Fruit fly (Drosophila melanogaster) whole organism, embryonic: ENCODE data around the gene mdlc.

Experiments
- Atf-2 ChIP-seq: fragments of 200-800 bp; sonication (Bioruptor generic); optimal IDR thresholded peaks from 2 replicates; lab custom pipeline; 2016; ENCODE audit warnings: missing biosample characterization, missing genetic modification characterization
- Bdp1 ChIP-seq: fragments of 200-800 bp; sonication (Bioruptor generic); optimal IDR thresholded peaks from 3 replicates; lab custom pipeline; 2016; ENCODE audit warnings: missing biosample characterization, missing genetic modification characterization
- CG10147 ChIP-seq: fragments of 200-800 bp; sonication (Bioruptor generic); optimal IDR thresholded peaks from 2 replicates; lab custom pipeline; 2019; ENCODE audit warnings: missing biosample characterization, mild to moderate bottlenecking, missing genetic modification characterization, moderate library complexity
- CG10366 ChIP-seq: fragments of 200-800 bp; sonication (Bioruptor generic); IDR thresholded peaks from 2 replicates; pipeline ENCODE4 v1.3.6; 2022; ENCODE audit warnings: missing biosample characterization, missing genetic modification characterization
- CG10654 ChIP-seq: fragments of 200-800 bp; sonication (Bioruptor generic); optimal IDR thresholded peaks from 2 replicates; lab custom pipeline; 2016; ENCODE audit warnings: missing biosample characterization, missing genetic modification characterization
- CG11093 ChIP-seq: fragments of 200-800 bp; sonication (Bioruptor generic); IDR thresholded peaks from 3 replicates; pipeline ENCODE4 v1.3.6; 2022; ENCODE audit warnings: missing biosample characterization, missing genetic modification characterization
- CG13123 ChIP-seq: fragments of 200-800 bp; sonication (Bioruptor generic); optimal IDR thresholded peaks from 2 replicates; lab custom pipeline; 2016; ENCODE audit warnings: missing biosample characterization, missing genetic modification characterization
- CG13287 ChIP-seq: fragments of 200-800 bp; sonication (Bioruptor generic); IDR thresholded peaks from 2 replicates; pipeline ENCODE4 v1.3.6; 2022; ENCODE audit warnings: missing biosample characterization, missing genetic modification characterization; ENCODE audit not compliant: partially characterized antibody
- CG15073 ChIP-seq: fragments of 200-800 bp; sonication (Bioruptor generic); optimal IDR thresholded peaks from 2 replicates; lab custom pipeline; 2016; ENCODE audit warnings: missing biosample characterization, missing genetic modification characterization
- CG17328 ChIP-seq: fragments of 200-800 bp; sonication (Bioruptor generic); IDR thresholded peaks from 2 replicates; pipeline ENCODE4 v1.3.6; 2022; ENCODE audit warnings: missing biosample characterization, missing genetic modification characterization
- CG18011 ChIP-seq: fragments of 200-800 bp; sonication (Bioruptor generic); optimal IDR thresholded peaks from 2 replicates; lab custom pipeline; 2017; ENCODE audit warnings: missing biosample characterization, missing genetic modification characterization, mild to moderate bottlenecking, moderate library complexity, missing genotype
- CG18476 ChIP-seq: fragments of 200-800 bp; sonication (Bioruptor generic); optimal IDR thresholded peaks from 2 replicates; lab custom pipeline; 2016; ENCODE audit warnings: missing biosample characterization, mild to moderate bottlenecking, missing genetic modification characterization
- CG18619 ChIP-seq: fragments of 200-800 bp; sonication (Bioruptor generic); optimal IDR thresholded peaks from 3 replicates; lab custom pipeline; 2017; ENCODE audit warnings: missing biosample characterization, mild to moderate bottlenecking, missing genetic modification characterization
- CG34376 ChIP-seq: fragments of 200-800 bp; sonication (Bioruptor generic); optimal IDR thresholded peaks from 2 replicates; lab custom pipeline; 2018; ENCODE audit warnings: missing biosample characterization, mild to moderate bottlenecking, missing genetic modification characterization
- CG4854 ChIP-seq: fragments of 200-800 bp; sonication (Bioruptor generic); optimal IDR thresholded peaks from 2 replicates; lab custom pipeline; 2016; ENCODE audit warnings: missing biosample characterization, missing genetic modification characterization, inconsistent platforms
- CG7357 ChIP-seq: fragments of 200-800 bp; sonication (Bioruptor generic); IDR thresholded peaks from 3 replicates; pipeline ENCODE4 v1.3.6; 2022; ENCODE audit warnings: missing biosample characterization, missing genetic modification characterization
- CG7963 ChIP-seq: fragments of 200-800 bp; sonication (Bioruptor generic); IDR thresholded peaks from 3 replicates; pipeline ENCODE4 v1.3.6; 2022; ENCODE audit warnings: missing biosample characterization, missing genetic modification characterization; ENCODE audit not compliant: partially characterized antibody
- CG8089 ChIP-seq: fragments of 200-800 bp; sonication (Bioruptor generic); optimal IDR thresholded peaks from 3 replicates; lab custom pipeline; 2016; ENCODE audit warnings: missing biosample characterization, missing genetic modification characterization
- CG8290 ChIP-seq, 3 experiments: fragments of 200-800 bp; sonication (Bioruptor generic); optimal IDR thresholded peaks; 2 replicates each; lab custom pipeline; 2016 to 2019; ENCODE audit warnings: missing biosample characterization in 3 of 3, missing genetic modification characterization in 3 of 3, mild to moderate bottlenecking in 2 of 3, moderate library complexity in 1 of 3
- CkIIα-i1 ChIP-seq: fragments of 200-800 bp; sonication (Bioruptor generic); IDR thresholded peaks from 2 replicates; pipeline ENCODE4 v1.3.6; 2022; ENCODE audit warnings: missing biosample characterization, missing genetic modification characterization
- Fer2 ChIP-seq: fragments of 200-800 bp; sonication (Bioruptor generic); optimal IDR thresholded peaks from 2 replicates; lab custom pipeline; 2018; ENCODE audit warnings: missing biosample characterization, mild to moderate bottlenecking, missing genetic modification characterization, moderate library complexity
- HHEX ChIP-seq: fragments of 200-800 bp; sonication (Bioruptor generic); optimal IDR thresholded peaks from 3 replicates; lab custom pipeline; 2017; ENCODE audit warnings: missing biosample characterization, mild to moderate bottlenecking, missing genetic modification characterization, missing genetic modification reagents
- Hr3 ChIP-seq: fragments of 200-800 bp; sonication (Bioruptor generic); optimal IDR thresholded peaks from 3 replicates; lab custom pipeline; 2016; ENCODE audit warnings: missing biosample characterization, missing genetic modification characterization
- Hr51 ChIP-seq, 2 experiments: fragments of 200-800 bp; sonication (Bioruptor generic); optimal IDR thresholded peaks; 2 replicates in 1 of 2; 3 replicates in 1 of 2; lab custom pipeline; 2016 to 2018; ENCODE audit warnings: missing biosample characterization in 2 of 2, missing genetic modification characterization in 2 of 2, mild to moderate bottlenecking in 1 of 2, moderate library complexity in 1 of 2
- Jarid2 ChIP-seq: fragments of 200-800 bp; sonication (Bioruptor generic); optimal IDR thresholded peaks from 3 replicates; lab custom pipeline; 2017; ENCODE audit warnings: mild to moderate bottlenecking, missing biosample characterization, missing genetic modification reagents, missing genetic modification characterization
- Lhr ChIP-seq: fragments of 200-800 bp; sonication (Bioruptor generic); optimal IDR thresholded peaks from 3 replicates; lab custom pipeline; 2017; ENCODE audit warnings: mild to moderate bottlenecking, missing biosample characterization, missing genetic modification reagents, missing genetic modification characterization
- Lpt ChIP-seq: fragments of >200 bp; optimal IDR thresholded peaks from 2 replicates; lab custom pipeline; 2018; ENCODE audit warnings: missing biosample characterization, missing genetic modification characterization
- Mes4 ChIP-seq: fragments of 200-800 bp; sonication (Bioruptor generic); optimal IDR thresholded peaks from 2 replicates; lab custom pipeline; 2016; ENCODE audit warnings: missing biosample characterization, missing genetic modification characterization
- Ravus ChIP-seq: fragments of 200-800 bp; sonication (Bioruptor generic); IDR thresholded peaks from 2 replicates; pipeline ENCODE4 v1.3.6; 2022; ENCODE audit warnings: missing biosample characterization, missing genetic modification characterization
- Six4 ChIP-seq: fragments of 200-800 bp; sonication (Bioruptor generic); optimal IDR thresholded peaks from 2 replicates; lab custom pipeline; 2016; ENCODE audit warnings: missing biosample characterization, missing genetic modification characterization
- Taf1 ChIP-seq: fragments of 200-800 bp; sonication (Bioruptor generic); IDR thresholded peaks from 2 replicates; pipeline ENCODE4 v1.3.6; 2022; ENCODE audit warnings: missing biosample characterization, missing genetic modification characterization
- Tbp ChIP-seq: fragments of >200 bp; optimal IDR thresholded peaks from 2 replicates; lab custom pipeline; 2018; ENCODE audit warnings: missing biosample characterization, missing genetic modification characterization
- bab2 ChIP-seq: fragments of 200-800 bp; sonication (Bioruptor generic); optimal IDR thresholded peaks from 2 replicates; lab custom pipeline; 2016; ENCODE audit warnings: missing biosample characterization, missing genetic modification characterization
- caup ChIP-seq: fragments of 200-800 bp; sonication (Bioruptor generic); optimal IDR thresholded peaks from 3 replicates; lab custom pipeline; 2017; ENCODE audit warnings: missing biosample characterization, mild to moderate bottlenecking, missing genetic modification characterization, moderate library complexity; ENCODE audit not compliant: severe bottlenecking
- corto ChIP-seq: fragments of 200-800 bp; sonication (Bioruptor generic); optimal IDR thresholded peaks from 2 replicates; lab custom pipeline; 2016; ENCODE audit warnings: missing biosample characterization, mild to moderate bottlenecking, missing genetic modification characterization, moderate library complexity
- eve ChIP-seq, 2 experiments: fragments of >200 bp; optimal IDR thresholded peaks; 2 replicates each; lab custom pipeline; 2017; ENCODE audit warnings: missing biosample characterization in 2 of 2, missing genetic modification characterization in 2 of 2
- hth ChIP-seq: fragments of >200 bp; optimal IDR thresholded peaks from 2 replicates; lab custom pipeline; 2017; ENCODE audit warnings: inconsistent platforms
- inv ChIP-seq: fragments of 200-800 bp; sonication (Bioruptor generic); IDR thresholded peaks from 2 replicates; pipeline ENCODE4 v1.3.6; 2022; ENCODE audit warnings: missing biosample characterization, missing genetic modification characterization; ENCODE audit not compliant: partially characterized antibody
- lov ChIP-seq, 2 experiments: fragments of 200-800 bp in 1 of 2; fragments of >200 bp in 1 of 2; sonication (Bioruptor generic) in 1 of 2; IDR thresholded peaks in 1 of 2; optimal IDR thresholded peaks in 1 of 2; 2 replicates in 1 of 2; 3 replicates in 1 of 2; pipeline versions ENCODE4 v1.3.6 to Lab custom; 2017 to 2022; ENCODE audit warnings: missing biosample characterization in 1 of 2, missing genetic modification characterization in 1 of 2
- pnt ChIP-seq: fragments of 200-800 bp; sonication (Bioruptor generic); optimal IDR thresholded peaks from 3 replicates; lab custom pipeline; 2016; ENCODE audit warnings: missing biosample characterization, missing genetic modification characterization
- sim ChIP-seq: fragments of 200-800 bp; sonication (Bioruptor generic); IDR thresholded peaks from 2 replicates; pipeline ENCODE4 v1.3.6; 2022; ENCODE audit warnings: missing biosample characterization, missing genetic modification characterization
- sna ChIP-seq: fragments of 200-800 bp; sonication (Bioruptor generic); IDR thresholded peaks from 2 replicates; pipeline ENCODE4 v1.3.6; 2022; ENCODE audit warnings: missing biosample characterization, missing genetic modification characterization; ENCODE audit not compliant: partially characterized antibody
- so ChIP-seq: fragments of 200-800 bp; sonication (Bioruptor generic); IDR thresholded peaks from 3 replicates; pipeline ENCODE4 v1.3.6; 2022; ENCODE audit warnings: missing biosample characterization, missing genetic modification characterization
- stc ChIP-seq: fragments of 200-800 bp; sonication (Bioruptor generic); IDR thresholded peaks from 2 replicates; pipeline ENCODE4 v1.3.6; 2022; ENCODE audit warnings: missing biosample characterization, missing genetic modification characterization
- stwl ChIP-seq: fragments of 200-800 bp; sonication (Bioruptor generic); optimal IDR thresholded peaks from 3 replicates; lab custom pipeline; 2018; ENCODE audit warnings: missing biosample characterization, mild to moderate bottlenecking, missing genetic modification characterization, moderate library complexity
- unc-4 ChIP-seq: fragments of 200-800 bp; sonication (Bioruptor generic); IDR thresholded peaks from 2 replicates; pipeline ENCODE4 v1.3.6; 2022; ENCODE audit warnings: missing biosample characterization, missing genetic modification characterization; ENCODE audit not compliant: partially characterized antibody
- wdn ChIP-seq: fragments of 200-800 bp; sonication (Bioruptor generic); IDR thresholded peaks from 2 replicates; pipeline ENCODE4 v1.3.6; 2022; ENCODE audit warnings: missing biosample characterization, missing genetic modification characterization
- zfh2 ChIP-seq: fragments of 200-800 bp; sonication (Bioruptor generic); optimal IDR thresholded peaks from 2 replicates; lab custom pipeline; 2016; ENCODE audit warnings: missing biosample characterization, missing genetic modification characterization

Gene mdlc

DNA sequence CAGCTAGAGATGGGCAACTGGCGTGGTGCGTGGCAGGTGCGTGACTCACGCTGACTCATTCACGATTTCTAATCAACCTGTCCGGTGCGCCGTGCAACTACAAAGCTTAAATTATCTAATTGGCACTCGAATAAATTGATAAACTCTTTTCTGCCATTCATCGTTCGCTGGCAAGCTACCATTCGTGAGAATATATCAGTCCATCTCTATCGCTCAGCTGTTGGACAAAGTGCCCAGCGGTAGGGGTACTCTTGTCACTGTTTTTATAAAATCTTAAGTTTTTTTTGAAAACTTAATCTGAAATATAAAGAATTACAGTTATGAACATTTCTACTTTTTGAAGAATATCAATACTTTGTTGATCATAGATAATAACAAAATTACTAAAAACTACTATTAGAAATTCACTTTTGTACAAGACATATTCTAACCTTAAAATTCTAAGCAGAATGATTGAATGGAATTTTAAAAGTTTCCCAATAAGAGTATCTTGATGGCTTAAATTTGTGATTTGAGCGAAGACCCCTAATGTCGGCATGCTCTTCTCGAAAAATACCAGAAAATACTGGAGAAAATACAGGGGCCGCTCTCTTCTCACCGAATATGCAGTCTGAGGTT, 36.3 kb upstream of the mdlc start, which contains the start of the genes PIG-L and psidin (continued):
- TF ChIP-seq sim (GFP tag; lab: Robert Waterston, UW) (no peak), Six4 (GFP tag; lab: Kevin White, UChicago) (peak; percentile 50), sna (GFP tag; lab: Robert Waterston, UW) (peak; percentile 97), CG7963 (peak; percentile 81), CG13123 (GFP tag; lab: Kevin White, UChicago) (peak; percentile 63), Hr3 (peak; percentile 87), Hr51 (GFP tag; optimal IDR thresholded peaks at IDR 0.05; lab: Kevin White, UChicago) (peak; percentile 77 to 91), Lpt (GFP tag; lab: Kevin White, UChicago) (no peak), CG8290 (GFP tag; optimal IDR thresholded peaks at IDR 0.05; lab: Kevin White, UChicago) (peak; percentile 66), CG8290 (tag; optimal IDR thresholded peaks at IDR 0.05; lab: Kevin White, UChicago) (no peak), CG18476 (GFP tag; lab: Kevin White, UChicago) (peak; percentile 24), CG4854 (GFP tag; lab: Kevin White, UChicago) (peak; percentile 78), CG7357 (peak; percentile 61; the same call in 2 of the 3 replicates), zfh2 (GFP tag; lab: Kevin White, UChicago) (peak; percentile 81), HHEX (GFP tag; lab: Kevin White, UChicago) (peak; percentile 68), CG10366 (peak; percentile 87), bab2 (GFP tag; lab: Kevin White, UChicago) (peak; percentile 90), Ravus (GFP tag; lab: Robert Waterston, UW) (peak; percentile 11; the same call in 1 of the 2 replicates), Atf-2 (GFP tag; lab: Kevin White, UChicago) (peak; percentile 81), CG10654 (GFP tag; lab: Kevin White, UChicago) (peak; percentile 48), unc-4 (GFP tag; lab: Robert Waterston, UW) (peak; percentile 88), CkIIα-i1 (GFP tag; lab: Robert Waterston, UW) (no peak), CG15073 (peak; percentile 32), Jarid2 (GFP tag; lab: Kevin White, UChicago) (no peak), Tbp (no peak), stwl (peak; percentile 38), caup (peak; percentile 70), Bdp1 (GFP tag; lab: Kevin White, UChicago) (peak; percentile 78), pnt (peak; percentile 54), CG18011 (GFP tag; lab: Kevin White, UChicago) (peak; percentile 2), lov (optimal IDR thresholded peaks at IDR 0.05; lab: Kevin White, UChicago) (no peak), lov (GFP tag; IDR thresholded peaks at IDR 0.05; lab: Robert Waterston, UW) (peak; percentile 41; the same call in 1 of the 3 replicates), so (GFP tag; lab: Robert Waterston, UW) (no peak; the same call in 2 of the 3 replicates), Lhr (GFP tag; lab: Kevin White, UChicago) (peak; percentile 57), hth (lab: Kevin White, UChicago) (no peak), wdn (GFP tag; lab: Robert Waterston, UW) (peak; percentile 25; the same call in 1 of the 2 replicates), corto (GFP tag; lab: Kevin White, UChicago) (no peak), CG8089 (GFP tag; lab: Kevin White, UChicago) (peak; percentile 56), Fer2 (tag; lab: Kevin White, UChicago) (peak; percentile 41), stc (GFP tag; lab: Robert Waterston, UW) (peak; percentile 61; the same call in 1 of the 2 replicates), inv (GFP tag; lab: Robert Waterston, UW) (peak; percentile 87), CG10147 (GFP tag; lab: Kevin White, UChicago) (no peak), CG13287 (peak; percentile 96), eve (GFP tag; optimal IDR thresholded peaks at IDR 0.05; lab: Kevin White, UChicago) (no peak), CG18619 (GFP tag; lab: Kevin White, UChicago) (peak; percentile 86), CG17328 (GFP tag; lab: Robert Waterston, UW) (peak; percentile 49), CG11093 (GFP tag; lab: Robert Waterston, UW) (peak; percentile 47; the same call in 2 of the 3 replicates), Mes4 (peak; percentile 72), Taf1 (peak; percentile 5; the same call in 1 of the 2 replicates), CG34376 (peak; percentile 29)
